Fruit fly (Drosophila melanogaster): Measurements from ENCODE around the gene Prosbeta2R1.

Gene Prosbeta2R1

DNA sequence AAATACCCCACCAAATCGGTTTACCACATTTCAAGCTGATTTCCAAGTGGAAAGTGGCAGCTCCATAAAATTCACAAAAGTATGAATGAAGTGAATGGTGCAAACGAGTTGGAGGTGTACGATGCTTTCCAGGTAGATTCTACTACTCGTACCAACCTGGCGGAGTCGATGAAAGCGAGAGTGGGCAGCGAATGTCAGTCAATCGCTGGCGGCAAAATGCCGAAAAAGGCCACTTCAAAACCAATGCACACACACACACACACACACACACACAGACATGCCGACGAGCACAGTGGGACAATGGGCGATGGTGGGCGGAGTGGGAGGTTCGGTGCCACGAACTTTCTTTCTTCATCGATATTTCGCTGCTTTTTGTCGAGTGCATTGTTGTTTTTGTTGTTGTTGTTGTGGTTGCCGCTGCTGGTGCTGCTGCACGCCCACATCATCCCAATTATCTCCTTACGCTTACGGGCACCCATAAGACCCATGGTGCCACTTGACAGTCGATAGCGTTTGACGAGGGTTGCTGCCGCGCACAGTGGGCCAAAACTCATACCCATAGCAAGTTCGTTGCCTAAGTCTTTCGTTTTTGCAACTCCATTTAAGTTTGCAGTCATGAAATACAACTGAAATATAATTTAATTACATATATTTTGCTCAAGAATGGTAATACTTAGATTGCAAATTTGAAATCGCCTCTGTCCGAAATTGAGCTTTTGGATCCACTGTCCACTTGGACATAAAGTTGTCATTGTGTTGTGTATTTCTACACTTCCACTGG, 25.3 kb upstream of the Prosbeta2R1 start (continued):
- TF ChIP-seq Dref (GFP tag; IDR thresholded peaks at IDR 0.05) (no peak), CG7987 (GFP tag; optimal IDR thresholded peaks at IDR 0.05) (no peak), CG7839 (tag; optimal IDR thresholded peaks at IDR 0.05) (peak; percentile 62), ems (GFP tag; optimal IDR thresholded peaks at IDR 0.05) (no peak), salm (tag; optimal IDR thresholded peaks at IDR 0.05) (no peak), p53 (GFP tag; optimal IDR thresholded peaks at IDR 0.05) (no peak), ken (GFP tag; IDR thresholded peaks at IDR 0.05) (peak; percentile 64; the same call in 2 of the 3 replicates), C15 (GFP tag; IDR thresholded peaks at IDR 0.05) (no peak), crp (GFP tag; optimal IDR thresholded peaks at IDR 0.05) (no peak), jumu (GFP tag; optimal IDR thresholded peaks at IDR 0.05) (no peak), nerfin-2 (GFP tag; IDR thresholded peaks at IDR 0.05; ENCODE audit: partially characterized antibody) (no peak), CG9609 (GFP tag; optimal IDR thresholded peaks at IDR 0.05) (no peak), nom (GFP tag; optimal IDR thresholded peaks at IDR 0.05) (no peak), ash1 (GFP tag; optimal IDR thresholded peaks at IDR 0.05) (no peak), HLHmδ (GFP tag; optimal IDR thresholded peaks at IDR 0.05) (no peak), CG15011 (GFP tag; optimal IDR thresholded peaks at IDR 0.05) (no peak), CG14014 (GFP tag; IDR thresholded peaks at IDR 0.05) (0 out of 2 replicates have a peak, but pooled peaks have one; percentile 23), CG33213 (GFP tag; optimal IDR thresholded peaks at IDR 0.05) (no peak), GATAe (GFP tag; conservative IDR thresholded peaks at IDR 0.05) (no peak), ttk (GFP tag; IDR thresholded peaks at IDR 0.05) (no peak; the same call in 1 of the 2 replicates), dmrt11E (tag; optimal IDR thresholded peaks at IDR 0.05) (peak; percentile 31), D19B (GFP tag; optimal IDR thresholded peaks at IDR 0.05) (no peak), CG7963 (GFP tag; IDR thresholded peaks at IDR 0.05; ENCODE audit: partially characterized antibody) (no peak), pita (GFP tag; optimal IDR thresholded peaks at IDR 0.05) (no peak), gce (GFP tag; IDR thresholded peaks at IDR 0.05) (no peak), mam (GFP tag; optimal IDR thresholded peaks at IDR 0.05) (no peak), Ptx1 (GFP tag; IDR thresholded peaks at IDR 0.05) (peak; percentile 49), CG8281 (tag; optimal IDR thresholded peaks at IDR 0.05) (no peak), vnd (GFP tag; IDR thresholded peaks at IDR 0.05; ENCODE audit: partially characterized antibody) (no peak), Neu2 (GFP tag; optimal IDR thresholded peaks at IDR 0.05; ENCODE audit: borderline replicate concordance) (no peak), crc (GFP tag; optimal IDR thresholded peaks at IDR 0.05) (no peak), prd (optimal IDR thresholded peaks at IDR 0.05) (no peak), prd (GFP tag; IDR thresholded peaks at IDR 0.05) (peak; percentile 55; the same call in 2 of the 3 replicates), CG14710 (tag; optimal IDR thresholded peaks at IDR 0.05) (no peak), luna (GFP tag; optimal IDR thresholded peaks at IDR 0.05) (no peak), CG17361 (GFP tag; IDR thresholded peaks at IDR 0.05) (peak; percentile 57; the same call in 1 of the 3 replicates), Side (GFP tag; optimal IDR thresholded peaks at IDR 0.05) (no peak), Fer1 (GFP tag; optimal IDR thresholded peaks at IDR 0.05) (no peak), gsb (GFP tag; IDR thresholded peaks at IDR 0.05) (no peak), CG17328 (GFP tag; IDR thresholded peaks at IDR 0.05) (0 out of 2 replicates have a peak, but pooled peaks have one; percentile 34), CG34422 (GFP tag; IDR thresholded peaks at IDR 0.05) (no peak), Camta (GFP tag; optimal IDR thresholded peaks at IDR 0.05) (no peak), CG13123 (GFP tag; optimal IDR thresholded peaks at IDR 0.05) (no peak), CG33557 (GFP tag; optimal IDR thresholded peaks at IDR 0.05) (no peak), CG4730 (GFP tag; IDR thresholded peaks at IDR 0.05) (no peak), CG4424 (GFP tag; optimal IDR thresholded peaks at IDR 0.05) (peak; percentile 17), Trl (optimal IDR thresholded peaks at IDR 0.05) (no peak), Trl (GFP tag; optimal IDR thresholded peaks at IDR 0.05) (no peak), Sox102F (GFP tag; optimal IDR thresholded peaks at IDR 0.05) (peak; percentile 76), CG16863 (GFP tag; optimal IDR thresholded peaks at IDR 0.05) (peak; percentile 4)
